Worm (Caenorhabditis elegans): Measurements from ENCODE around the gene panl-3.
"Not testable (repeated sequence)": the region's sequence is repeated elsewhere in the genome, so short reads cannot be mapped to it uniquely, and the experiment has no call there.

Gene panl-3

ce11 chrIII:9848603-9849002 lies 29.7 kb downstream of the panl-3 start:
- TF ChIP-seq duxl-1 (tag; optimal IDR thresholded peaks at IDR 0.05; ENCODE audit: poor library complexity) (no peak), hlh-30 (tag; optimal IDR thresholded peaks at IDR 0.05; ENCODE audit: insufficient read depth) (no peak), ztf-7 (tag; optimal IDR thresholded peaks at IDR 0.05) (no peak), mes-2 (tag; optimal IDR thresholded peaks at IDR 0.05; ENCODE audit: poor library complexity, severe bottlenecking) (peak; percentile 38), daf-12 (tag; optimal IDR thresholded peaks at IDR 0.05) (no peak), lin-38 (GFP tag; IDR thresholded peaks at IDR 0.05) (no peak), saeg-2 (GFP tag; IDR thresholded peaks at IDR 0.05) (no peak), dpl-1 (GFP tag; optimal IDR thresholded peaks at IDR 0.05) (peak; percentile 43), Y75B8A.6 (GFP tag; IDR thresholded peaks at IDR 0.05) (no peak), aha-1 (tag) (no peak)

ce11 chrIII:9849111-9849510 lies 30.3 kb downstream of the panl-3 start:
- TF ChIP-seq pha-4 (GFP tag; IDR thresholded peaks at IDR 0.05) (peak; percentile 60; the same call in 1 of the 2 replicates), ZK337.2 (GFP tag; IDR thresholded peaks at IDR 0.05) (0 out of 2 replicates have a peak, but pooled peaks have one; percentile 48), tra-1 (GFP tag; IDR thresholded peaks at IDR 0.05) (0 out of 2 replicates have a peak, but pooled peaks have one; percentile 31), F26F4.8 (GFP tag; conservative IDR thresholded peaks at IDR 0.05) (peak; percentile 54; the same call in 1 of the 2 replicates), snpc-1.2 (GFP tag; IDR thresholded peaks at IDR 0.05) (peak; percentile 73), Y48G9A.11 (GFP tag; IDR thresholded peaks at IDR 0.05) (peak; percentile 58), F44E2.7 (GFP tag; IDR thresholded peaks at IDR 0.05) (0 out of 2 replicates have a peak, but pooled peaks have one; percentile 20), vab-7 (GFP tag; IDR thresholded peaks at IDR 0.05) (peak; percentile 69), arid-1 (GFP tag; conservative IDR thresholded peaks at IDR 0.05) (peak; percentile 63; the same call in 1 of the 2 replicates), madf-9 (GFP tag; conservative IDR thresholded peaks at IDR 0.05) (0 out of 2 replicates have a peak, but pooled peaks have one; percentile 42), mdt-29 (GFP tag; IDR thresholded peaks at IDR 0.05) (peak; percentile 47; the same call in 1 of the 2 replicates), lin-38 (GFP tag; IDR thresholded peaks at IDR 0.05) (peak; percentile 86), D1046.2 (GFP tag; IDR thresholded peaks at IDR 0.05) (peak; percentile 59; the same call in 1 of the 2 replicates), lim-7 (GFP tag; IDR thresholded peaks at IDR 0.05) (peak; percentile 73), madf-5 (GFP tag; IDR thresholded peaks at IDR 0.05) (0 out of 4 replicates have a peak, but pooled peaks of 1 of the 2 experiments have one; percentile 17), lin-1 (GFP tag; IDR thresholded peaks at IDR 0.05) (peak; percentile 28; the same call in 1 of the 2 replicates), hmg-1.1 (GFP tag; IDR thresholded peaks at IDR 0.05) (peak; percentile 51; the same call in 1 of the 2 replicates), ctbp-1 (GFP tag; IDR thresholded peaks at IDR 0.05) (peak; percentile 34; the same call in 1 of the 2 replicates), dmd-8 (GFP tag; IDR thresholded peaks at IDR 0.05) (peak; percentile 66; the same call in 1 of the 2 replicates)
- not testable (repeated sequence) for TF ChIP-seq pha-4 (tag; optimal IDR thresholded peaks at IDR 0.05)

ce11 chrIII:9849950-9850349 lies 31.1 kb downstream of the panl-3 start:
- TF ChIP-seq zip-2 (tag; optimal IDR thresholded peaks at IDR 0.05): no peak
- TF ChIP-seq Y48G9A.11 (GFP tag; IDR thresholded peaks at IDR 0.05): no peak
- peak; percentile 10 for TF ChIP-seq nhr-102 (tag; optimal IDR thresholded peaks at IDR 0.05)
- TF ChIP-seq hlh-30 (tag; optimal IDR thresholded peaks at IDR 0.05; ENCODE audit: insufficient read depth): peak; percentile 57
- TF ChIP-seq aha-1 (tag): no peak
- no peak for TF ChIP-seq lin-29 (GFP tag; IDR thresholded peaks at IDR 0.05)
- TF ChIP-seq spr-3 (GFP tag; optimal IDR thresholded peaks at IDR 0.05): no peak
- TF ChIP-seq ceh-82 (tag; optimal IDR thresholded peaks at IDR 0.05): no peak
- no peak for TF ChIP-seq ceh-28 (tag; optimal IDR thresholded peaks at IDR 0.05)
- no peak for TF ChIP-seq ceh-20 (GFP tag; IDR thresholded peaks at IDR 0.05)
- no peak for TF ChIP-seq sdz-12 (GFP tag; optimal IDR thresholded peaks at IDR 0.05)
- no peak for TF ChIP-seq unc-39 (tag; optimal IDR thresholded peaks at IDR 0.05)
- no peak for TF ChIP-seq nhr-111 (GFP tag; optimal IDR thresholded peaks at IDR 0.05)
- TF ChIP-seq zag-1 (tag; optimal IDR thresholded peaks at IDR 0.05): no peak
- no peak for TF ChIP-seq F49E8.2 (tag; optimal IDR thresholded peaks at IDR 0.05; ENCODE audit: borderline replicate concordance)
- peak; percentile 63 for TF ChIP-seq dmd-6 (GFP tag; IDR thresholded peaks at IDR 0.05)
- no peak for TF ChIP-seq ZK546.5 (tag; optimal IDR thresholded peaks at IDR 0.05)
- TF ChIP-seq dmd-9 (GFP tag; IDR thresholded peaks at IDR 0.05): no peak
- no peak for TF ChIP-seq ces-1 (GFP tag; optimal IDR thresholded peaks at IDR 0.05)
- TF ChIP-seq daf-8 (GFP tag; IDR thresholded peaks at IDR 0.05): no peak
- no peak for TF ChIP-seq lin-13 (GFP tag; optimal IDR thresholded peaks at IDR 0.05)
- TF ChIP-seq dmd-8 (GFP tag; IDR thresholded peaks at IDR 0.05): no peak
- no peak for TF ChIP-seq ceh-44 (GFP tag; IDR thresholded peaks at IDR 0.05)
